Fruit fly (Drosophila melanogaster): Measurements from ENCODE around the gene Cyp28d1.

Cyp28d1 gene

dm6 chr2L:5237175-5237753 lies 27.0 kb downstream of the Cyp28d1 start (continued):
- no peak for TF ChIP-seq Ada2b (GFP tag; IDR thresholded peaks at IDR 0.05)
- TF ChIP-seq HLH3B (GFP tag; IDR thresholded peaks at IDR 0.05): no peak; the same call in 1 of the 2 replicates
- TF ChIP-seq CG14710 (tag; optimal IDR thresholded peaks at IDR 0.05): no peak
- no peak for TF ChIP-seq Ptx1 (GFP tag; IDR thresholded peaks at IDR 0.05)
- TF ChIP-seq Oli (tag; optimal IDR thresholded peaks at IDR 0.05): no peak
- peak; percentile 80; the same call in 2 of the 4 replicates for TF ChIP-seq chinmo (GFP tag; IDR thresholded peaks at IDR 0.05; ENCODE audit: partially characterized antibody)
- no peak for TF ChIP-seq CG13424 (tag; optimal IDR thresholded peaks at IDR 0.05)
- no peak for TF ChIP-seq CHES-1-like (GFP tag; optimal IDR thresholded peaks at IDR 0.05)
- TF ChIP-seq CG16813 (GFP tag; IDR thresholded peaks at IDR 0.05; ENCODE audit: partially characterized antibody): no peak
- no peak for TF ChIP-seq MESR4 (GFP tag; optimal IDR thresholded peaks at IDR 0.05)
- no peak for TF ChIP-seq CG31224 (GFP tag; IDR thresholded peaks at IDR 0.05)
- TF ChIP-seq CG12299 (tag; optimal IDR thresholded peaks at IDR 0.05): no peak
- TF ChIP-seq chm (GFP tag; IDR thresholded peaks at IDR 0.05): peak; percentile 85
- no peak for TF ChIP-seq CG16815 (GFP tag; optimal IDR thresholded peaks at IDR 0.05)
- TF ChIP-seq CG1603 (tag; optimal IDR thresholded peaks at IDR 0.05): no peak
- no peak for TF ChIP-seq Sry-δ (GFP tag; optimal IDR thresholded peaks at IDR 0.05)
- TF ChIP-seq CG11696 (GFP tag; IDR thresholded peaks at IDR 0.05): no peak; the same call in 1 of the 2 replicates
- TF ChIP-seq kay (GFP tag; optimal IDR thresholded peaks at IDR 0.05): no peak
- TF ChIP-seq ewg (GFP tag; optimal IDR thresholded peaks at IDR 0.05): no peak
- no peak for TF ChIP-seq BEAF-32 (GFP tag; optimal IDR thresholded peaks at IDR 0.05)
- TF ChIP-seq cwo (GFP tag; optimal IDR thresholded peaks at IDR 0.05): no peak
- no peak for TF ChIP-seq Hmx (GFP tag; optimal IDR thresholded peaks at IDR 0.05)
- TF ChIP-seq Six4 (GFP tag; optimal IDR thresholded peaks at IDR 0.05): peak; percentile 10
- TF ChIP-seq dmrt99B (tag; optimal IDR thresholded peaks at IDR 0.05): no peak
- TF ChIP-seq chn (GFP tag; optimal IDR thresholded peaks at IDR 0.05): no peak
- no peak for TF ChIP-seq CG4404 (GFP tag; IDR thresholded peaks at IDR 0.05)
- TF ChIP-seq gce (GFP tag; IDR thresholded peaks at IDR 0.05): 0 out of 3 replicates have a peak, but pooled peaks have one; percentile 49
- peak; percentile 66 for TF ChIP-seq unc-4 (GFP tag; IDR thresholded peaks at IDR 0.05; ENCODE audit: partially characterized antibody)
- no peak for TF ChIP-seq CG4854 (GFP tag; optimal IDR thresholded peaks at IDR 0.05)
- no peak for TF ChIP-seq run (tag; optimal IDR thresholded peaks at IDR 0.05)
- TF ChIP-seq stc (GFP tag; IDR thresholded peaks at IDR 0.05): peak; percentile 49; the same call in 1 of the 2 replicates
- TF ChIP-seq CG12236 (GFP tag; optimal IDR thresholded peaks at IDR 0.05): no peak
- no peak for TF ChIP-seq ind (GFP tag; optimal IDR thresholded peaks at IDR 0.05)
- TF ChIP-seq cg (GFP tag; optimal IDR thresholded peaks at IDR 0.05): peak; percentile 81
- peak; percentile 33; the same call in 1 of the 2 replicates for TF ChIP-seq rib (GFP tag; IDR thresholded peaks at IDR 0.05)
- TF ChIP-seq Max (GFP tag; optimal IDR thresholded peaks at IDR 0.05): no peak
- TF ChIP-seq H15 (GFP tag; IDR thresholded peaks at IDR 0.05): no peak
- TF ChIP-seq Xrp1 (GFP tag; IDR thresholded peaks at IDR 0.05): peak; percentile 38; the same call in 1 of the 2 replicates
- peak; percentile 92 for TF ChIP-seq CG34224 (GFP tag; IDR thresholded peaks at IDR 0.05; ENCODE audit: partially characterized antibody)
- TF ChIP-seq CG34422 (GFP tag; IDR thresholded peaks at IDR 0.05): peak; percentile 36; the same call in 1 of the 3 replicates
- TF ChIP-seq Fer1 (GFP tag; optimal IDR thresholded peaks at IDR 0.05): peak; percentile 42
- no peak for TF ChIP-seq chif (GFP tag; optimal IDR thresholded peaks at IDR 0.05)
- TF ChIP-seq Mad (GFP tag; optimal IDR thresholded peaks at IDR 0.05): no peak
- TF ChIP-seq knrl (GFP tag; IDR thresholded peaks at IDR 0.05; ENCODE audit: partially characterized antibody): no peak
- TF ChIP-seq CG15269 (tag; optimal IDR thresholded peaks at IDR 0.05): peak; percentile 7
- TF ChIP-seq Lhr (GFP tag; optimal IDR thresholded peaks at IDR 0.05): no peak
- no peak for TF ChIP-seq Ets97D (GFP tag; optimal IDR thresholded peaks at IDR 0.05)
- peak; percentile 78 for TF ChIP-seq hbn (GFP tag; IDR thresholded peaks at IDR 0.05; ENCODE audit: partially characterized antibody)
- TF ChIP-seq Meics (GFP tag; optimal IDR thresholded peaks at IDR 0.05): no peak

Data from whole organism, embryonic.